Worm (Caenorhabditis elegans) whole organism, late embryonic: Measurements from ENCODE around the gene set-8.

Source experiments
- C38D4.7 ChIP-seq: fragments of 200-800 bp; sonication (Bioruptor generic); optimal IDR thresholded peaks from 2 replicates; lab custom pipeline; 2018; ENCODE audit warnings: mild to moderate bottlenecking, missing genetic modification characterization, moderate library complexity, missing compliant biosample characterization
- F13H6.1 ChIP-seq: sonication (generic microtip); optimal IDR thresholded peaks from 2 replicates; lab custom pipeline; 2016; ENCODE audit warnings: missing genetic modification characterization, missing compliant biosample characterization
- K09A11.1 ChIP-seq: sonication (generic microtip); optimal IDR thresholded peaks from 2 replicates; lab custom pipeline; 2017; ENCODE audit warnings: antibody characterized with exemption, mild to moderate bottlenecking, missing genetic modification characterization, missing compliant biosample characterization; ENCODE audit not compliant: insufficient read depth
- ceh-14 ChIP-seq: sonication (generic microtip); optimal IDR thresholded peaks from 2 replicates; lab custom pipeline; 2016; ENCODE audit warnings: missing genotype, missing genetic modification characterization, missing compliant biosample characterization
- ceh-18 ChIP-seq: sonication (generic microtip); optimal IDR thresholded peaks from 2 replicates; lab custom pipeline; 2016; ENCODE audit warnings: missing genetic modification characterization, missing compliant biosample characterization
- ceh-2 ChIP-seq: sonication (generic microtip); optimal IDR thresholded peaks from 2 replicates; lab custom pipeline; 2016; ENCODE audit warnings: missing genotype, missing genetic modification characterization, missing compliant biosample characterization
- ceh-24 ChIP-seq: sonication (generic microtip); optimal IDR thresholded peaks from 2 replicates; lab custom pipeline; 2016; ENCODE audit warnings: mild to moderate bottlenecking, missing genetic modification characterization, missing compliant biosample characterization
- ceh-30 ChIP-seq: fragments of 150-350 bp; optimal IDR thresholded peaks from 2 replicates; lab custom pipeline; 2014; ENCODE audit warnings: missing biosample characterization, missing genetic modification characterization
- ceh-48 ChIP-seq: sonication (generic microtip); optimal IDR thresholded peaks from 2 replicates; lab custom pipeline; 2016; ENCODE audit warnings: missing genetic modification characterization, inconsistent platforms, missing compliant biosample characterization
- ceh-6 ChIP-seq: fragments of 200-800 bp; sonication (Bioruptor generic); optimal IDR thresholded peaks from 2 replicates; lab custom pipeline; 2018; ENCODE audit warnings: mild to moderate bottlenecking, missing genetic modification characterization, missing compliant biosample characterization
- ceh-9 ChIP-seq: sonication (generic microtip); optimal IDR thresholded peaks from 2 replicates; lab custom pipeline; 2016; ENCODE audit warnings: mild to moderate bottlenecking, missing genetic modification characterization, inconsistent platforms, missing compliant biosample characterization
- che-1 ChIP-seq: sonication (generic microtip); optimal IDR thresholded peaks from 2 replicates; lab custom pipeline; 2016; ENCODE audit warnings: mild to moderate bottlenecking, missing genetic modification characterization, missing compliant biosample characterization
- dmd-4 ChIP-seq: sonication (generic microtip); optimal IDR thresholded peaks from 2 replicates; lab custom pipeline; 2016; ENCODE audit warnings: borderline replicate concordance, missing genetic modification characterization, missing compliant biosample characterization
- elt-2 ChIP-seq: sonication (generic microtip); optimal IDR thresholded peaks from 2 replicates; lab custom pipeline; 2016; ENCODE audit warnings: missing genetic modification reagents, missing genetic modification characterization, missing compliant biosample characterization
- elt-4 ChIP-seq: sonication (generic microtip); optimal IDR thresholded peaks from 2 replicates; lab custom pipeline; 2016; ENCODE audit warnings: missing genetic modification characterization, missing compliant biosample characterization
- eyg-1 ChIP-seq: sonication (generic microtip); optimal IDR thresholded peaks from 2 replicates; lab custom pipeline; 2016; ENCODE audit warnings: missing genotype, missing genetic modification characterization, missing compliant biosample characterization
- fax-1 ChIP-seq: sonication (generic microtip); optimal IDR thresholded peaks from 2 replicates; lab custom pipeline; 2016; ENCODE audit warnings: missing genotype, missing genetic modification characterization, missing compliant biosample characterization
- fkh-10 ChIP-seq: fragments of 150-350 bp; optimal IDR thresholded peaks from 2 replicates; lab custom pipeline; 2014; ENCODE audit warnings: missing biosample characterization, missing genetic modification reagents, missing genetic modification characterization
- fkh-6 ChIP-seq: sonication (generic microtip); optimal IDR thresholded peaks from 2 replicates; lab custom pipeline; 2016; ENCODE audit warnings: missing genetic modification characterization, missing compliant biosample characterization
- gmeb-2 ChIP-seq: sonication (generic microtip); optimal IDR thresholded peaks from 2 replicates; lab custom pipeline; 2016; ENCODE audit warnings: missing genetic modification characterization, inconsistent platforms, missing compliant biosample characterization
- hlh-30 ChIP-seq: sonication (generic microtip); optimal IDR thresholded peaks from 2 replicates; lab custom pipeline; 2017; ENCODE audit warnings: antibody characterized with exemption, missing genetic modification characterization, missing compliant biosample characterization; ENCODE audit not compliant: insufficient read depth
- hlh-6 ChIP-seq: sonication (generic microtip); optimal IDR thresholded peaks from 2 replicates; lab custom pipeline; 2016; ENCODE audit warnings: missing genotype, missing genetic modification characterization, missing compliant biosample characterization
- hlh-8 ChIP-seq: sonication (generic microtip); optimal IDR thresholded peaks from 2 replicates; lab custom pipeline; 2016; ENCODE audit warnings: missing genotype, missing genetic modification characterization, missing compliant biosample characterization
- lin-11 ChIP-seq: fragments of 200-800 bp; sonication (Bioruptor generic); optimal IDR thresholded peaks from 2 replicates; lab custom pipeline; 2018; ENCODE audit warnings: mild to moderate bottlenecking, missing genetic modification characterization, missing compliant biosample characterization
- mec-3 ChIP-seq: sonication (generic microtip); optimal IDR thresholded peaks from 2 replicates; lab custom pipeline; 2016; ENCODE audit warnings: borderline replicate concordance, missing genetic modification characterization, missing compliant biosample characterization
- npax-4 ChIP-seq: sonication (generic microtip); optimal IDR thresholded peaks from 2 replicates; lab custom pipeline; 2016; ENCODE audit warnings: missing genetic modification characterization, missing compliant biosample characterization
- pax-1 ChIP-seq: fragments of 150-350 bp; optimal IDR thresholded peaks from 2 replicates; lab custom pipeline; 2014; ENCODE audit warnings: missing biosample characterization, missing genetic modification characterization
- pha-2 ChIP-seq: sonication (generic microtip); optimal IDR thresholded peaks from 2 replicates; lab custom pipeline; 2017; ENCODE audit warnings: mild to moderate bottlenecking, missing genetic modification characterization, missing compliant biosample characterization
- pqm-1 ChIP-seq: sonication (generic microtip); optimal IDR thresholded peaks from 2 replicates; lab custom pipeline; 2016; ENCODE audit warnings: missing genetic modification characterization, missing compliant biosample characterization
- pros-1 ChIP-seq: fragments of 150-350 bp; optimal IDR thresholded peaks from 2 replicates; lab custom pipeline; 2014; ENCODE audit warnings: missing biosample characterization, missing genetic modification reagents, missing genetic modification characterization
- ref-2 ChIP-seq: sonication (generic microtip); optimal IDR thresholded peaks from 2 replicates; lab custom pipeline; 2016; ENCODE audit warnings: missing genetic modification characterization, missing compliant biosample characterization
- rnt-1 ChIP-seq: sonication (generic microtip); optimal IDR thresholded peaks from 2 replicates; lab custom pipeline; 2016; ENCODE audit warnings: missing genetic modification characterization, missing compliant biosample characterization
- sdc-2 ChIP-seq: sonication (generic microtip); optimal IDR thresholded peaks from 2 replicates; lab custom pipeline; 2016; ENCODE audit warnings: missing genotype, missing genetic modification characterization, missing compliant biosample characterization
- sox-4 ChIP-seq: sonication (generic microtip); optimal IDR thresholded peaks from 2 replicates; lab custom pipeline; 2017; ENCODE audit warnings: mild to moderate bottlenecking, missing genetic modification characterization, inconsistent platforms, missing compliant biosample characterization
- tbx-2 ChIP-seq: sonication (generic microtip); optimal IDR thresholded peaks from 2 replicates; lab custom pipeline; 2016; ENCODE audit warnings: missing genetic modification characterization, missing compliant biosample characterization
- tbx-7 ChIP-seq: sonication (generic microtip); optimal IDR thresholded peaks from 2 replicates; lab custom pipeline; 2016; ENCODE audit warnings: missing genotype, missing genetic modification characterization, missing compliant biosample characterization
- ttx-3 ChIP-seq: sonication (generic microtip); optimal IDR thresholded peaks from 2 replicates; lab custom pipeline; 2016; ENCODE audit warnings: missing genetic modification reagents, missing genetic modification characterization, missing compliant biosample characterization
- unc-42 ChIP-seq: sonication (generic microtip); optimal IDR thresholded peaks from 2 replicates; lab custom pipeline; 2016; ENCODE audit warnings: missing genotype, missing genetic modification characterization, missing compliant biosample characterization
- ztf-16 ChIP-seq: sonication (generic microtip); optimal IDR thresholded peaks from 2 replicates; lab custom pipeline; 2017; ENCODE audit warnings: missing genetic modification characterization, missing compliant biosample characterization

Gene set-8

ce11 chrX:13446418-13446817, at the start of gene set-8:
Gene set-8, plus strand, starts transcription at chrX:13446718.
- TF ChIP-seq fkh-10 (no peak), ceh-30 (no peak), ttx-3 (tag; lab: Kevin White, UChicago) (no peak), ceh-2 (tag; lab: Kevin White, UChicago) (no peak), ceh-24 (no peak), eyg-1 (no peak)

ce11 chrX:13399221-13399620, 47.3 kb upstream of the set-8 start, which contains the start of gene F02C12.2:
Gene F02C12.2, minus strand, starts transcription at chrX:13399321.
- TF ChIP-seq hlh-6 (tag; lab: Kevin White, UChicago) = no peak
- no peak for TF ChIP-seq ceh-48
- TF ChIP-seq F13H6.1 (tag; lab: Kevin White, UChicago) = no peak
- TF ChIP-seq ceh-6 (GFP tag; lab: Kevin White, UChicago) = no peak
- no peak for TF ChIP-seq unc-42 (tag; lab: Kevin White, UChicago)
- no peak for TF ChIP-seq sdc-2 (tag; lab: Kevin White, UChicago)
- TF ChIP-seq tbx-2 (tag; lab: Kevin White, UChicago) = no peak
- no peak for TF ChIP-seq sox-4 (tag; lab: Kevin White, UChicago)
- no peak for TF ChIP-seq tbx-7 (tag; lab: Kevin White, UChicago)
- no peak for TF ChIP-seq ztf-16 (tag; lab: Kevin White, UChicago)
- TF ChIP-seq ttx-3 (tag; lab: Kevin White, UChicago) = no peak
- no peak for TF ChIP-seq elt-4 (tag; lab: Kevin White, UChicago)
- no peak for TF ChIP-seq ceh-14 (tag; lab: Kevin White, UChicago)
- no peak for TF ChIP-seq pqm-1 (tag; lab: Kevin White, UChicago)
- no peak for TF ChIP-seq ceh-18 (tag; lab: Kevin White, UChicago)
- TF ChIP-seq ceh-2 (tag; lab: Kevin White, UChicago) = no peak
- TF ChIP-seq dmd-4 (tag; lab: Kevin White, UChicago) = no peak
- no peak for TF ChIP-seq fax-1
- TF ChIP-seq eyg-1 = no peak

ce11 chrX:13401311-13401710, 45.2 kb upstream of the set-8 start:
- TF ChIP-seq rnt-1 (tag; lab: Kevin White, UChicago) = no peak
- peak; percentile 21 for TF ChIP-seq pax-1 (tag; lab: Kevin White, UChicago)
- TF ChIP-seq pros-1 (tag; lab: Kevin White, UChicago) = no peak
- TF ChIP-seq gmeb-2 (tag; lab: Kevin White, UChicago) = no peak
- TF ChIP-seq fkh-6 = no peak

DNA sequence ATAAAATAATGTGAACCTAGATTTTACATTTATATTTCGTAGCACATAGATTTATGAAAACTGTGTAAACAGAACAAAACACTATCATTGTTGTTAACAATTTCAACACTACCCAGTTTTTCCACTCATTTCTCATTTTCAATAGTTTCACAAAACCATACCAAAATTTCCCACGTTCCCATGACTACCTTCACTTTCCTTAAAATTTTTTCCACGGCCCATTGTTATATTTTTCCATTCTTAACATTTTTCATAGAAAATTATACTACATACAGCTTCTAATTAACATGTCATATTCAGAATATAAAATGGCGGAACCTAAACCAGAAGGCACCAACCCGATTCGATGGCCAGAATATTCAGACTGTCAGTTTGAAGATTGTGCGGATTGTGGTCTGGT, 44.7 kb upstream of the set-8 start, which contains the start of gene F02C12.1:
Gene F02C12.1 (plus strand): TSS at position 301 of the 400 bp plus-strand sequence.
- TF ChIP-seq K09A11.1 (tag; lab: Kevin White, UChicago) = no peak
- no peak for TF ChIP-seq pros-1 (tag; lab: Kevin White, UChicago)
- no peak for TF ChIP-seq hlh-30 (tag; lab: Kevin White, UChicago)
- no peak for TF ChIP-seq ceh-18 (tag; lab: Kevin White, UChicago)
- no peak for TF ChIP-seq pha-2 (tag; lab: Kevin White, UChicago)
- no peak for TF ChIP-seq ceh-9 (tag; lab: Kevin White, UChicago)
- TF ChIP-seq npax-4 (tag; lab: Kevin White, UChicago) = no peak

- TF ChIP-seq rnt-1 (tag; lab: Kevin White, UChicago) (peak; percentile 15), ceh-48 (no peak)
These were observed 37.0 kb upstream of the set-8 start, which contains the start of the genes cyp-13B1 and C29F7.1 for ce11 chrX:13409543-13409942. Gene cyp-13B1, minus strand, starts transcription at chrX:13409643. Gene C29F7.1, plus strand, starts transcription at chrX:13409936.

DNA sequence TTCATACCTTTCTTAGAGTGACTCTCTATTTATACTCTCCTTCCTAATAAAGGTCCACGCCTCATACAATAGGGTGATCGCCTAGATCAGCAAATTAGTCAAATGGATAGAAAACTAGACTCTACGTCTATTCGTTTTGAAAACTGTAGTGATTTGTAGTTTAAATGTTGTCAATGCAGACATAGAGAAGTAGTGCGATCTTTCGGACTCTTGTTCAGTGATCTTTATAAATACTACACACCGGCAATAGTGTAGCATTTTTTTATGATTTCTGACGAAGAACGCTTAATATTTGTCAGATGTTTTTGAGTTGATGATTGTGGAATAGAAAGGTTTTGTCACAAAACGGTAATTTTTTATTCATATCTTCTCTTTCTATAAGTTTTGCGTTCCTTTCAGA, 35.2 kb upstream of the set-8 start:
- TF ChIP-seq mec-3 (tag; lab: Kevin White, UChicago) (no peak), elt-2 (no peak), sox-4 (tag; lab: Kevin White, UChicago) (no peak), ceh-24 (no peak), unc-42 (tag; lab: Kevin White, UChicago) (no peak), hlh-8 (tag; lab: Kevin White, UChicago) (no peak), C38D4.7 (GFP tag; lab: Kevin White, UChicago) (no peak), pqm-1 (tag; lab: Kevin White, UChicago) (no peak), che-1 (tag; lab: Kevin White, UChicago) (no peak), ref-2 (tag; lab: Kevin White, UChicago) (no peak), lin-11 (no peak)
